Worm (Caenorhabditis elegans) whole organism, L3 larva: ENCODE measurements around the gene twk-6.

Experiments
- R02D3.7 ChIP-seq: fragments of 150-350 bp; optimal IDR thresholded peaks from 2 replicates; lab custom pipeline; 2014; ENCODE audit warnings: missing biosample characterization, missing genetic modification characterization
- aly-2 ChIP-seq: fragments of 150-350 bp; optimal IDR thresholded peaks from 2 replicates; lab custom pipeline; 2014; ENCODE audit warnings: missing biosample characterization, missing genetic modification characterization
- ama-1 ChIP-seq: fragments of 150-350 bp; optimal IDR thresholded peaks from 2 replicates; lab custom pipeline; 2018
- ceh-16 ChIP-seq: sonication (generic microtip); optimal IDR thresholded peaks from 2 replicates; lab custom pipeline; 2017; ENCODE audit warnings: missing biosample characterization, missing genetic modification characterization
- ceh-82 ChIP-seq: fragments of 150-350 bp; optimal IDR thresholded peaks from 2 replicates; lab custom pipeline; 2014; ENCODE audit warnings: missing biosample characterization, missing genetic modification characterization
- daf-12 ChIP-seq: fragments of 150-350 bp; optimal IDR thresholded peaks from 2 replicates; lab custom pipeline; 2014; ENCODE audit warnings: missing biosample characterization, missing genetic modification reagents, missing genetic modification characterization
- egl-27 ChIP-seq: sonication (generic microtip); optimal IDR thresholded peaks from 4 replicates; lab custom pipeline; 2017; ENCODE audit warnings: missing biosample characterization, missing genetic modification reagents, missing genetic modification characterization
- egl-5 ChIP-seq: fragments of 150-350 bp; optimal IDR thresholded peaks from 2 replicates; lab custom pipeline; 2017; ENCODE audit warnings: missing biosample characterization, missing genetic modification reagents, missing genetic modification characterization, inconsistent platforms
- elt-2 ChIP-seq: sonication (generic microtip); optimal IDR thresholded peaks from 2 replicates; lab custom pipeline; 2016; ENCODE audit warnings: missing genetic modification reagents, mild to moderate bottlenecking, missing genetic modification characterization, missing compliant biosample characterization
- elt-3 ChIP-seq, 3 experiments: fragments of 150-350 bp in 1 of 3; sonication (generic microtip) in 2 of 3; optimal IDR thresholded peaks; 2 replicates in 2 of 3; 4 replicates in 1 of 3; lab custom pipeline; 2014 to 2017; ENCODE audit warnings: missing biosample characterization in 3 of 3, missing genetic modification characterization in 3 of 3
- eor-1 ChIP-seq, 2 experiments: fragments of 150-350 bp; optimal IDR thresholded peaks; 2 replicates each; lab custom pipeline; 2014 to 2018; ENCODE audit warnings: missing biosample characterization in 2 of 2, missing genetic modification characterization in 2 of 2
- fkh-10 ChIP-seq: sonication (generic microtip); optimal IDR thresholded peaks from 2 replicates; lab custom pipeline; 2017; ENCODE audit warnings: missing biosample characterization, missing genetic modification reagents, missing genetic modification characterization
- fkh-2 ChIP-seq: fragments of 150-350 bp; optimal IDR thresholded peaks from 2 replicates; lab custom pipeline; 2014; ENCODE audit warnings: missing biosample characterization, missing genetic modification reagents, missing genetic modification characterization
- fos-1 ChIP-seq: fragments of 150-350 bp; optimal IDR thresholded peaks from 2 replicates; lab custom pipeline; 2014; ENCODE audit warnings: missing biosample characterization, missing genetic modification characterization
- jun-1 ChIP-seq: fragments of 150-350 bp; optimal IDR thresholded peaks from 2 replicates; lab custom pipeline; 2014; ENCODE audit warnings: missing biosample characterization, missing genetic modification reagents, missing genetic modification characterization
- lin-15B ChIP-seq: fragments of 150-350 bp; optimal IDR thresholded peaks from 2 replicates; lab custom pipeline; 2014; ENCODE audit warnings: missing biosample characterization, missing genetic modification characterization
- lin-39 ChIP-seq: fragments of 150-350 bp; optimal IDR thresholded peaks from 2 replicates; lab custom pipeline; 2018; ENCODE audit warnings: missing biosample characterization, missing genetic modification reagents, missing genetic modification characterization
- mdl-1 ChIP-seq: fragments of 150-350 bp; optimal IDR thresholded peaks from 2 replicates; lab custom pipeline; 2014; ENCODE audit warnings: missing biosample characterization, missing genetic modification characterization
- mml-1 ChIP-seq: fragments of 150-350 bp; sonication (generic microtip); optimal IDR thresholded peaks from 3 replicates; lab custom pipeline; 2014; ENCODE audit warnings: missing biosample characterization, missing genetic modification characterization
- nfya-1 ChIP-seq: sonication (generic microtip); optimal IDR thresholded peaks from 2 replicates; lab custom pipeline; 2017; ENCODE audit warnings: missing genetic modification characterization, mild to moderate bottlenecking, missing compliant biosample characterization, antibody characterized with exemption, moderate library complexity; ENCODE audit not compliant: insufficient read depth
- nhr-11 ChIP-seq: fragments of 150-350 bp; optimal IDR thresholded peaks from 2 replicates; lab custom pipeline; 2014; ENCODE audit warnings: missing biosample characterization, missing genetic modification characterization
- nhr-12 ChIP-seq: fragments of 150-350 bp; optimal IDR thresholded peaks from 2 replicates; lab custom pipeline; 2014; ENCODE audit warnings: missing biosample characterization, missing genetic modification characterization
- nhr-237 ChIP-seq: fragments of 150-350 bp; optimal IDR thresholded peaks from 2 replicates; lab custom pipeline; 2014; ENCODE audit warnings: missing biosample characterization, missing genetic modification characterization
- nhr-25 ChIP-seq: sonication (generic microtip); optimal IDR thresholded peaks from 2 replicates; lab custom pipeline; 2017; ENCODE audit warnings: missing biosample characterization, missing genetic modification characterization
- nhr-28 ChIP-seq: fragments of 150-350 bp; optimal IDR thresholded peaks from 2 replicates; lab custom pipeline; 2014; ENCODE audit warnings: missing biosample characterization, missing genetic modification characterization
- nhr-43 ChIP-seq: sonication (generic microtip); optimal IDR thresholded peaks from 2 replicates; lab custom pipeline; 2016; ENCODE audit warnings: mild to moderate bottlenecking, missing genetic modification characterization, missing compliant biosample characterization; ENCODE audit not compliant: poor library complexity, severe bottlenecking
- nhr-67 ChIP-seq: fragments of 150-350 bp; optimal IDR thresholded peaks from 2 replicates; lab custom pipeline; 2014; ENCODE audit warnings: missing biosample characterization, missing genetic modification characterization
- nhr-76 ChIP-seq: fragments of 150-350 bp; sonication (generic microtip); optimal IDR thresholded peaks from 5 replicates; lab custom pipeline; 2014; ENCODE audit warnings: missing biosample characterization, missing genetic modification characterization
- nhr-77 ChIP-seq: fragments of 150-350 bp; optimal IDR thresholded peaks from 2 replicates; lab custom pipeline; 2014; ENCODE audit warnings: missing biosample characterization, missing genetic modification characterization
- pqm-1 ChIP-seq: fragments of 150-350 bp; optimal IDR thresholded peaks from 2 replicates; lab custom pipeline; 2017; ENCODE audit warnings: missing biosample characterization, missing genetic modification characterization, inconsistent platforms
- sea-2 ChIP-seq: fragments of 150-350 bp; sonication (generic microtip); optimal IDR thresholded peaks from 4 replicates; lab custom pipeline; 2014; ENCODE audit warnings: missing biosample characterization, missing genetic modification reagents, missing genetic modification characterization
- skn-1 ChIP-seq: fragments of 150-350 bp; optimal IDR thresholded peaks from 2 replicates; lab custom pipeline; 2014; ENCODE audit warnings: missing biosample characterization, missing genetic modification characterization
- snpc-4 ChIP-seq: fragments of 150-350 bp; optimal IDR thresholded peaks from 2 replicates; lab custom pipeline; 2014; ENCODE audit warnings: missing biosample characterization, missing genetic modification characterization
- tbx-2 ChIP-seq: sonication (generic microtip); optimal IDR thresholded peaks from 2 replicates; lab custom pipeline; 2016; ENCODE audit warnings: mild to moderate bottlenecking, missing genetic modification characterization, missing compliant biosample characterization
- unc-39 ChIP-seq: sonication (generic microtip); optimal IDR thresholded peaks from 4 replicates; lab custom pipeline; 2017; ENCODE audit warnings: missing biosample characterization, missing genetic modification characterization
- zag-1 ChIP-seq: fragments of 150-350 bp; optimal IDR thresholded peaks from 2 replicates; lab custom pipeline; 2014; ENCODE audit warnings: missing biosample characterization, missing genetic modification characterization
- ztf-4 ChIP-seq: fragments of 150-350 bp; optimal IDR thresholded peaks from 2 replicates; lab custom pipeline; 2014; ENCODE audit warnings: missing biosample characterization, missing genetic modification characterization

Gene twk-6

DNA sequence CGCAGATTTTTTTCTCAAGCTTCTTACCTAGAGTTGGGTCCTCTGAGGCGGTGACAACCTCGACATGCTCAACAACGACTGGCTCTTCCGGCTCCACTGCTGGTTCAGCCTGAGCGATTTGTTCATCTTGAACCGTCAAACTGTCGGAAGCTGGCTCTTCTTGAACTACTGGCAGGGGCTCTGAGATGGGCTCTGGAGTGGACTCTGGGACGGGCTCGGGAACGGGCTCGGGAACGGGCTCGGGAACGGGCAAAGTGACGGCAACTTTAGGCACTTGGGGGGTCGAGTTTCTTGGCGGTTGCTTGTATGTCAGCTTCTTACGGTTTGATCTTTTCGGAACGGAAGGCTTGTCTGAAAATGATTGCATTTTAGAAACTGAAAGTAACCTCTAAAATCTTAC, 20.1 kb downstream of the twk-6 start:
- no peak for TF ChIP-seq elt-3 (tag; optimal IDR thresholded peaks at IDR 0.05; lab: Kevin White, UChicago)
- TF ChIP-seq ceh-82, result no peak
- no peak for TF ChIP-seq eor-1 (tag; optimal IDR thresholded peaks at IDR 0.05; lab: Kevin White, UChicago)
- no peak for TF ChIP-seq pqm-1 (tag; lab: Kevin White, UChicago)
- no peak for TF ChIP-seq skn-1 (tag; lab: Kevin White, UChicago)
- TF ChIP-seq nhr-25 (tag; lab: Kevin White, UChicago), result no peak
- TF ChIP-seq ztf-4, result no peak
- no peak for TF ChIP-seq nhr-76 (tag; lab: Kevin White, UChicago)
- TF ChIP-seq fos-1 (tag; lab: Kevin White, UChicago), result no peak
- no peak for TF ChIP-seq nhr-12 (tag; lab: Kevin White, UChicago)
- TF ChIP-seq zag-1, result no peak
- TF ChIP-seq nhr-67 (tag; lab: Kevin White, UChicago), result no peak
- no peak for TF ChIP-seq lin-15B
- no peak for TF ChIP-seq tbx-2 (tag; lab: Kevin White, UChicago)
- TF ChIP-seq nhr-43 (tag; lab: Kevin White, UChicago), result no peak
- TF ChIP-seq nhr-77 (tag; lab: Kevin White, UChicago), result no peak
- no peak for TF ChIP-seq ceh-16
- TF ChIP-seq elt-2 (tag; lab: Kevin White, UChicago), result no peak
- TF ChIP-seq unc-39, result no peak
- TF ChIP-seq ama-1 (lab: Kevin White, UChicago), result no peak
- TF ChIP-seq, all 47 proteins: peak for 0

DNA sequence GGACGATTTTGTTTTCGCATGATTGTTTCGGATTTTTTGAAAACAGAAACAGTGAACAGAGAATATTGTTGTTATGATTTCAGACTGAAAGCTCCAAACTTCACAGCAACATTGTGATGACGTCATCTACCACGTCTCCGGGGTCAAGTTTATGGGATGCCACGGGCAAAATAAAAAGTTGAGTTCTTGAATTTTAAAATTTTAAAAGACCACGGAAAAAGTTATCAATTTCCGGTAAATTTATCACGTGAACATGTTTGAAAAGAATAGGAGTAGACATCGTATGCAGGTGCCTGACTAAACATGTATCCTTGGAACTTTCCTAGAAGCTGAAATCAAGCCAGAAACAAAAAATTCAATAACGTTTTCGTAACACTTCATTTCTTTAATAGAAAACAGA, 20.8 kb downstream of the twk-6 start, which contains the start of gene B0393.4:
TSS of gene B0393.4 (minus strand) at position 101 of the 400 bp plus-strand sequence.
- TF ChIP-seq R02D3.7 (tag; lab: Kevin White, UChicago) (no peak), fkh-10 (no peak), ama-1 (lab: Kevin White, UChicago) (no peak), mdl-1 (tag; lab: Kevin White, UChicago) (no peak), aly-2 (no peak), skn-1 (tag; lab: Kevin White, UChicago) (no peak), snpc-4 (tag; lab: Kevin White, UChicago) (no peak), sea-2 (no peak), nhr-43 (tag; lab: Kevin White, UChicago) (no peak), nhr-11 (tag; lab: Kevin White, UChicago) (no peak), pqm-1 (tag; lab: Kevin White, UChicago) (no peak), nfya-1 (tag; lab: Kevin White, UChicago) (no peak), lin-39 (no peak), elt-2 (tag; lab: Kevin White, UChicago) (no peak), daf-12 (tag; lab: Kevin White, UChicago) (no peak)

DNA sequence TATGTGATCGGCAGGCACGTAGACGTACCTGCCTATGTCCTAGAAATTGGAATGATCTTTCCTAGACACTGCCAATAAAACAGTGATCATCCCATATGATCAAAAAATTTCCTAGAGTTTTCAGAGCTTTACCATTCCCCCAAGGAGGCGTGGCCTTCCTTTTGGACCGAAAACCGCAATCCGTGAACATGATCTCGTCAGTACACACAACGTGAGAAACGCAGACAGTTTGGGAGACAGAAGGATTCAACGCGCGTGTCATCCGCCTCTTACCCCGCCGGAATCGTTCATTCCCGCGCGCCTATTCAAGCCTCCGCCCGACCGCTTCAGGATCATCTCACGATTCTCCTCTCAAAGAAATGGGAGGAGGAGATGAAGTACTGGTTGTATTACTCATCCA, 22.8 kb downstream of the twk-6 start, which contains the start of gene B0393.5:
TSS of gene B0393.5 (plus strand) at position 301 of the 400 bp plus-strand sequence.
- TF ChIP-seq fos-1 (tag; lab: Kevin White, UChicago) (no peak), nhr-28 (tag; lab: Kevin White, UChicago) (no peak), mml-1 (no peak), jun-1 (tag; lab: Kevin White, UChicago) (no peak), R02D3.7 (tag; lab: Kevin White, UChicago) (no peak)

DNA sequence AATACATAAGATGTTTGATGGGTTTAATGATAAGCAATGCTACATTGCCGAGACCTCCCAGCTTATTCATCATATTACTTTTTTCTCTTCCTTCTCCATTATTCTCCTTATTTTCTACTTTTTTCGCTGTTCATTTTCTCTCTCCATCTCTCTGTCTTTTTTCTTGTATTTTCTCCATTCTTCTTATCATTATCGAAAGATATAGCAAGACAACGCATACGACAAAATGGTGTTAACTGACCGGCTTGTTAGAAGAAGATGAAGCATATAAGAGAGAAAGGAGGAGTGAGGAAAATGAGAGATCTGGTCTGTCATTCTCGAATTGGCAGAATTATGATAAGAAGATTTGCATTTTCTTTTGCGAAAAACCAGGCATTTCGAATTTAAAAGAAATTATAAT, 24.1 kb downstream of the twk-6 start:
- no peak for TF ChIP-seq nhr-11 (tag; lab: Kevin White, UChicago)
- TF ChIP-seq mml-1, result no peak
- TF ChIP-seq aly-2, result no peak
- no peak for TF ChIP-seq lin-15B
- TF ChIP-seq fkh-2, result no peak
- TF ChIP-seq nhr-28 (tag; lab: Kevin White, UChicago), result no peak
- no peak for TF ChIP-seq ama-1 (lab: Kevin White, UChicago)
- TF ChIP-seq egl-5, result no peak
- no peak for TF ChIP-seq mdl-1 (tag; lab: Kevin White, UChicago)
- TF ChIP-seq eor-1 (tag; optimal IDR thresholded peaks at IDR 0.05; lab: Kevin White, UChicago), result no peak
- TF ChIP-seq nhr-237, result no peak
- no peak for TF ChIP-seq nhr-12 (tag; lab: Kevin White, UChicago)
- no peak for TF ChIP-seq snpc-4 (tag; lab: Kevin White, UChicago)
- no peak for TF ChIP-seq sea-2
- no peak for TF ChIP-seq egl-27 (tag; lab: Kevin White, UChicago)
